Fruit fly (Drosophila melanogaster): Measurements from ENCODE around the gene CG14957.
A peak's percentile ranks its signal among the peaks of the same experiment; 100 is the strongest.

CG14957 gene

dm6 chr3L:3143383-3143962 lies 43.9 kb upstream of the CG14957 start, which contains the start of the genes CG11537 and Alg2 (continued):
- peak in 1 of 2 experiments; percentile 7 for TF ChIP-seq bsh (GFP tag; optimal IDR thresholded peaks at IDR 0.05)
- peak; percentile 3 for TF ChIP-seq Ets97D (GFP tag; optimal IDR thresholded peaks at IDR 0.05)
- TF ChIP-seq Meics (GFP tag; optimal IDR thresholded peaks at IDR 0.05): peak; percentile 39
- TF ChIP-seq sob (GFP tag; IDR thresholded peaks at IDR 0.05): no peak
- TF ChIP-seq Nf-YA (GFP tag; IDR thresholded peaks at IDR 0.05): no peak
- TF ChIP-seq Pdp1 (GFP tag; optimal IDR thresholded peaks at IDR 0.05): peak in 1 of 2 experiments; percentile 19
- TF ChIP-seq CG9727 (GFP tag; optimal IDR thresholded peaks at IDR 0.05): peak; percentile 39
- peak; percentile 21 for TF ChIP-seq D19A (tag; optimal IDR thresholded peaks at IDR 0.05)
- peak; percentile 59 for TF ChIP-seq lab (GFP tag; optimal IDR thresholded peaks at IDR 0.05)
- TF ChIP-seq CG13624 (GFP tag; optimal IDR thresholded peaks at IDR 0.05): peak; percentile 35
- peak; percentile 13; the same call in 1 of the 2 replicates for TF ChIP-seq HLH3B (GFP tag; IDR thresholded peaks at IDR 0.05)
- TF ChIP-seq CG9797 (GFP tag; optimal IDR thresholded peaks at IDR 0.05): peak; percentile 66
- peak; percentile 44 for TF ChIP-seq CG10267 (tag; optimal IDR thresholded peaks at IDR 0.05)
- TF ChIP-seq CG17361 (GFP tag; IDR thresholded peaks at IDR 0.05): peak; percentile 44; the same call in 2 of the 3 replicates
- no peak for TF ChIP-seq en (GFP tag; optimal IDR thresholded peaks at IDR 0.05)
- TF ChIP-seq CG4360 (GFP tag; IDR thresholded peaks at IDR 0.05): no peak
- TF ChIP-seq CG8089 (GFP tag; optimal IDR thresholded peaks at IDR 0.05): no peak
- TF ChIP-seq dm (GFP tag; optimal IDR thresholded peaks at IDR 0.05): peak; percentile 12
- TF ChIP-seq Dp (GFP tag; optimal IDR thresholded peaks at IDR 0.05): peak; percentile 29
- no peak for TF ChIP-seq sens-2 (GFP tag; IDR thresholded peaks at IDR 0.05)
- TF ChIP-seq Fer3 (tag; optimal IDR thresholded peaks at IDR 0.05): peak; percentile 34
- no peak for TF ChIP-seq fru (optimal IDR thresholded peaks at IDR 0.05)
- TF ChIP-seq CG13894 (tag; optimal IDR thresholded peaks at IDR 0.05): peak; percentile 5
- peak; percentile 41 for TF ChIP-seq Nf-YC (tag; optimal IDR thresholded peaks at IDR 0.05)
- peak; percentile 56 for TF ChIP-seq sens (GFP tag)
- peak; percentile 26 for TF ChIP-seq CG30020 (tag; optimal IDR thresholded peaks at IDR 0.05)
- peak; percentile 26 for TF ChIP-seq CG15269 (tag; optimal IDR thresholded peaks at IDR 0.05)
- TF ChIP-seq cato (GFP tag; optimal IDR thresholded peaks at IDR 0.05; ENCODE audit: borderline replicate concordance): no peak
- no peak for TF ChIP-seq Atf3 (GFP tag; optimal IDR thresholded peaks at IDR 0.05)
- TF ChIP-seq CG12659 (GFP tag; optimal IDR thresholded peaks at IDR 0.05): peak; percentile 49
- peak; percentile 13 for TF ChIP-seq CG10979 (tag; optimal IDR thresholded peaks at IDR 0.05)
- 0 out of 2 replicates have a peak, but pooled peaks have one; percentile 32 for TF ChIP-seq Atf6 (GFP tag; IDR thresholded peaks at IDR 0.05)
- peak; percentile 52 for TF ChIP-seq Deaf1 (tag; optimal IDR thresholded peaks at IDR 0.05)
- TF ChIP-seq CG6854 (GFP tag; optimal IDR thresholded peaks at IDR 0.05): no peak
- TF ChIP-seq CG11504 (tag; optimal IDR thresholded peaks at IDR 0.05): peak; percentile 70
- peak; percentile 25 for TF ChIP-seq CG13775 (GFP tag; optimal IDR thresholded peaks at IDR 0.05)
- no peak for TF ChIP-seq Asciz (GFP tag; optimal IDR thresholded peaks at IDR 0.05)
- TF ChIP-seq CG12391 (tag; optimal IDR thresholded peaks at IDR 0.05): peak; percentile 47
- TF ChIP-seq Fer2 (tag; optimal IDR thresholded peaks at IDR 0.05): peak; percentile 4
- TF ChIP-seq E2f2 (GFP tag; IDR thresholded peaks at IDR 0.05): peak; percentile 36
- no peak for TF ChIP-seq CG8290 (GFP tag; optimal IDR thresholded peaks at IDR 0.05)
- peak in 1 of 2 experiments; percentile 33 for TF ChIP-seq CG8290 (tag; optimal IDR thresholded peaks at IDR 0.05)
- TF ChIP-seq Side (GFP tag; optimal IDR thresholded peaks at IDR 0.05): no peak
- TF ChIP-seq CG1602 (GFP tag; optimal IDR thresholded peaks at IDR 0.05): peak; percentile 7
- TF ChIP-seq lilli (GFP tag; optimal IDR thresholded peaks at IDR 0.05): peak; percentile 38
- peak; percentile 45 for TF ChIP-seq CG18262 (tag; optimal IDR thresholded peaks at IDR 0.05)
- no peak for TF ChIP-seq Sry-δ (GFP tag; optimal IDR thresholded peaks at IDR 0.05)
- TF ChIP-seq dysf (GFP tag; IDR thresholded peaks at IDR 0.05): peak; percentile 27; the same call in 1 of the 3 replicates
- no peak for TF ChIP-seq ERR (GFP tag; optimal IDR thresholded peaks at IDR 0.05)
- no peak for TF ChIP-seq odd (GFP tag; optimal IDR thresholded peaks at IDR 0.05)
- peak; percentile 23; the same call in 1 of the 2 replicates for TF ChIP-seq NFAT (GFP tag; IDR thresholded peaks at IDR 0.05)

Measured in whole organism, embryonic.